Fruit fly (Drosophila melanogaster): ENCODE measurements around the gene CG3868.
A peak's percentile ranks its signal among the peaks of the same experiment; 100 is the strongest.

The CG3868 gene

DNA sequence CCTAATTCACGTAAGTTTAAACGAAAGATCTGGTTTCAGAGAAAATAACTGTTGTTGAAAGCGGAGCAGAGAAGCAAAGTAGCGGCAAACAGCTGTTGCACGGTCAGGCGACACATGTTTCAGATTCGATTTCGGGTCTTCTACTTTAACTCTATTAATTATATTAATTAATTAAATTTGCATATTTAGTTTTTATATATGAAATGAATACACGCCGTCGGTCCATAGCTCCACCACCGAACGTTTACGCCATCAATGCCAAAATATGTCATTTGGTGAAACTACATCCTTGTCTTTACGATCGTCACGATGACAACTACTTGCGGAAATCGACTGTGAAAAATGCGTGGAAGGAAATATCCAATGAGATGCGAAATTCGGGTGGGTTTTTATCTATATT, 8.4 kb upstream of the CG3868 start (continued):
- TF ChIP-seq Xrp1 (GFP tag; IDR thresholded peaks at IDR 0.05), result peak; percentile 74
- no peak for TF ChIP-seq hkb (optimal IDR thresholded peaks at IDR 0.05)
- peak; percentile 47; the same call in 1 of the 2 replicates for TF ChIP-seq hkb (GFP tag; IDR thresholded peaks at IDR 0.05)
- TF ChIP-seq luna (GFP tag; optimal IDR thresholded peaks at IDR 0.05), result no peak
- TF ChIP-seq CG10543 (GFP tag; optimal IDR thresholded peaks at IDR 0.05), result no peak
- peak; percentile 28; the same call in 1 of the 3 replicates for TF ChIP-seq tgo (GFP tag; IDR thresholded peaks at IDR 0.05)
- no peak for TF ChIP-seq CG6654 (GFP tag; optimal IDR thresholded peaks at IDR 0.05)
- no peak for TF ChIP-seq esg (GFP tag; conservative IDR thresholded peaks at IDR 0.05)
- TF ChIP-seq CG17829 (tag; optimal IDR thresholded peaks at IDR 0.05), result peak; percentile 37
- peak; percentile 74 for TF ChIP-seq zfh1 (GFP tag; IDR thresholded peaks at IDR 0.05)
- TF ChIP-seq CG18599 (GFP tag; optimal IDR thresholded peaks at IDR 0.05), result no peak
- TF ChIP-seq HmgZ (tag; optimal IDR thresholded peaks at IDR 0.05), result no peak
- no peak for TF ChIP-seq CG11560 (tag; IDR thresholded peaks at IDR 0.05)
- no peak for TF ChIP-seq vvl (GFP tag; IDR thresholded peaks at IDR 0.05)
- TF ChIP-seq tx (GFP tag; optimal IDR thresholded peaks at IDR 0.05), result no peak
- TF ChIP-seq dmrt99B (tag; optimal IDR thresholded peaks at IDR 0.05), result no peak
- TF ChIP-seq CG12071 (GFP tag; optimal IDR thresholded peaks at IDR 0.05), result no peak
- no peak for TF ChIP-seq pb (GFP tag; optimal IDR thresholded peaks at IDR 0.05)
- TF ChIP-seq gsb (GFP tag; IDR thresholded peaks at IDR 0.05), result no peak
- TF ChIP-seq CG2202 (tag; optimal IDR thresholded peaks at IDR 0.05), result no peak
- no peak for TF ChIP-seq Atf6 (GFP tag; IDR thresholded peaks at IDR 0.05)
- no peak for TF ChIP-seq Pdp1 (GFP tag; optimal IDR thresholded peaks at IDR 0.05)
- peak; percentile 64; the same call in 1 of the 2 replicates for TF ChIP-seq ara (GFP tag; IDR thresholded peaks at IDR 0.05)

dm6 chr3L:14410146-14410676, 7.7 kb upstream of the CG3868 start, which contains the start of gene CG3919:
Gene CG3919 (plus strand): TSS chr3L:14410626.
- peak; percentile 81 for TF ChIP-seq CG17361 (GFP tag; IDR thresholded peaks at IDR 0.05)
- peak; percentile 23 for TF ChIP-seq BEAF-32 (GFP tag; optimal IDR thresholded peaks at IDR 0.05)
- TF ChIP-seq ind (GFP tag; optimal IDR thresholded peaks at IDR 0.05), result peak; percentile 52
- TF ChIP-seq CG16813 (GFP tag; IDR thresholded peaks at IDR 0.05; ENCODE audit: partially characterized antibody), result no peak; the same call in 2 of the 3 replicates
- TF ChIP-seq CG32532 (GFP tag; IDR thresholded peaks at IDR 0.05), result peak; percentile 70; the same call in 1 of the 2 replicates
- TF ChIP-seq tin (GFP tag; optimal IDR thresholded peaks at IDR 0.05), result peak; percentile 39
- peak; percentile 72 for TF ChIP-seq sob (GFP tag; IDR thresholded peaks at IDR 0.05)
- peak; percentile 22; the same call in 1 of the 2 replicates for TF ChIP-seq MBD-R2 (GFP tag; IDR thresholded peaks at IDR 0.05)
- peak; percentile 71 for TF ChIP-seq jumu (GFP tag; optimal IDR thresholded peaks at IDR 0.05)
- TF ChIP-seq nom (GFP tag; optimal IDR thresholded peaks at IDR 0.05), result peak; percentile 67
- peak; percentile 49 for TF ChIP-seq CG6654 (GFP tag; optimal IDR thresholded peaks at IDR 0.05)
- no peak for TF ChIP-seq Dip2 (GFP tag; IDR thresholded peaks at IDR 0.05)
- TF ChIP-seq CG7271 (tag; optimal IDR thresholded peaks at IDR 0.05), result peak; percentile 19
- peak; percentile 40 for TF ChIP-seq CG12659 (GFP tag; optimal IDR thresholded peaks at IDR 0.05)
- peak; percentile 32 for TF ChIP-seq pzg (GFP tag; optimal IDR thresholded peaks at IDR 0.05)
- no peak for TF ChIP-seq dimm (GFP tag; IDR thresholded peaks at IDR 0.05)
- no peak for TF ChIP-seq usp (GFP tag; optimal IDR thresholded peaks at IDR 0.05)
- peak; percentile 61 for TF ChIP-seq CG17829 (tag; optimal IDR thresholded peaks at IDR 0.05)
- peak; percentile 35 for TF ChIP-seq kni (GFP tag; optimal IDR thresholded peaks at IDR 0.05)
- no peak for TF ChIP-seq bigmax (GFP tag; optimal IDR thresholded peaks at IDR 0.05)
- TF ChIP-seq CG12219 (GFP tag; optimal IDR thresholded peaks at IDR 0.05), result peak; percentile 11
- TF ChIP-seq E2f1 (GFP tag; IDR thresholded peaks at IDR 0.05), result peak; percentile 45; the same call in 1 of the 2 replicates
- TF ChIP-seq chn (GFP tag; optimal IDR thresholded peaks at IDR 0.05), result peak; percentile 44
- peak; percentile 81 for TF ChIP-seq Antp (GFP tag; optimal IDR thresholded peaks at IDR 0.05)
- TF ChIP-seq cad (GFP tag; optimal IDR thresholded peaks at IDR 0.05), result no peak
- TF ChIP-seq CG2116 (GFP tag; optimal IDR thresholded peaks at IDR 0.05), result peak; percentile 37
- TF ChIP-seq Hr39 (optimal IDR thresholded peaks at IDR 0.05), result no peak
- TF ChIP-seq CG4730 (GFP tag; IDR thresholded peaks at IDR 0.05), result peak; percentile 25; the same call in 1 of the 2 replicates
- peak; percentile 14 for TF ChIP-seq wek (GFP tag; optimal IDR thresholded peaks at IDR 0.05)
- no peak for TF ChIP-seq tll (GFP tag; optimal IDR thresholded peaks at IDR 0.05)
